Worm (Caenorhabditis elegans): ENCODE results near the gene col-17.

DNA sequence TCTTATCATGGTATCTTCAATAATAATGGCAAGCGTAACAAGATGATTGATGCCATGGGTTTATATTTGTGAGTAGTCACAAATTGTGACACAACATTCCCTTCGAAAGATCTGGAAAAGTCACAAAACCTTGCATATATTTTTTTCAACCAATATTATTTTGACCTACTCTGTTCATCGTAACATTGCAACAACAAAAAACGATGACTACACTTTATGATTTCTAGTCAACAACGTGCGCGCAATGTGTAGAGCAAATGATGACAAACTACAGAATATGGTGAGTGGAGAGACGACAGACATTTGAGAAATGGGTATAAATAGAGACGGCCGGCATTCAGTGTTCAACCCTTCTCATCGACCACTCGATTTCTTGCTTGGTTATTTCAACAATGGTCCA lies 14.4 kb upstream of the col-17 start, which contains the start of gene gst-7:
- no peak for TF ChIP-seq T22C8.4 (GFP tag; IDR thresholded peaks at IDR 0.05)
- TF ChIP-seq med-1 (GFP tag; optimal IDR thresholded peaks at IDR 0.05; ENCODE audit: insufficient read depth), result no peak
- TF ChIP-seq ztf-23 (GFP tag; IDR thresholded peaks at IDR 0.05), result no peak
- no peak for TF ChIP-seq flt-1 (GFP tag; IDR thresholded peaks at IDR 0.05)
- TF ChIP-seq tab-1 (GFP tag; IDR thresholded peaks at IDR 0.05), result no peak
- TF ChIP-seq klf-2 (GFP tag; conservative IDR thresholded peaks at IDR 0.05), result no peak
- TF ChIP-seq ref-1 (GFP tag; conservative IDR thresholded peaks at IDR 0.05), result no peak
- no peak for TF ChIP-seq ztf-29 (GFP tag; IDR thresholded peaks at IDR 0.05)
- no peak for TF ChIP-seq cog-1 (tag; optimal IDR thresholded peaks at IDR 0.05)
